Fruit fly (Drosophila melanogaster) whole organism, embryonic: ENCODE results near the gene CG14194.
A peak's percentile ranks its signal among the peaks of the same experiment; 100 is the strongest.

Experiments used
- Bgb ChIP-seq: fragments of 200-800 bp; sonication (Bioruptor generic); IDR thresholded peaks from 2 replicates; pipeline ENCODE4 v1.3.6; 2022; ENCODE audit warnings: missing biosample characterization, missing genetic modification characterization; ENCODE audit not compliant: partially characterized antibody
- CG10209 ChIP-seq: fragments of 200-800 bp; sonication (Bioruptor generic); optimal IDR thresholded peaks from 3 replicates; lab custom pipeline; 2017; ENCODE audit warnings: missing biosample characterization, mild to moderate bottlenecking, missing genetic modification characterization, missing genetic modification reagents
- CG1024 ChIP-seq: fragments of 200-800 bp; sonication (Bioruptor generic); IDR thresholded peaks from 2 replicates; pipeline ENCODE4 v1.3.6; 2022; ENCODE audit warnings: missing biosample characterization, missing genetic modification characterization
- CG11398 ChIP-seq: fragments of 200-800 bp; sonication (Bioruptor generic); optimal IDR thresholded peaks from 2 replicates; lab custom pipeline; 2016; ENCODE audit warnings: missing biosample characterization, missing genetic modification characterization
- CG12299 ChIP-seq: fragments of 200-800 bp; sonication (Bioruptor generic); optimal IDR thresholded peaks from 2 replicates; lab custom pipeline; 2018; ENCODE audit warnings: missing biosample characterization, mild to moderate bottlenecking, missing genetic modification characterization
- CG1233 ChIP-seq: fragments of 200-800 bp; sonication (Bioruptor generic); optimal IDR thresholded peaks from 4 replicates; lab custom pipeline; 2018; ENCODE audit warnings: missing biosample characterization, mild to moderate bottlenecking, missing genetic modification characterization
- CG12769 ChIP-seq: fragments of 200-800 bp; sonication (Bioruptor generic); optimal IDR thresholded peaks from 2 replicates; lab custom pipeline; 2019; ENCODE audit warnings: missing biosample characterization, mild to moderate bottlenecking, missing genetic modification characterization, moderate library complexity
- CG14050 ChIP-seq: fragments of 200-800 bp; sonication (Bioruptor generic); IDR thresholded peaks from 3 replicates; pipeline ENCODE4 v1.3.6; 2022; ENCODE audit warnings: missing biosample characterization, missing genetic modification characterization
- CG14667 ChIP-seq: fragments of 200-800 bp; sonication (Bioruptor generic); IDR thresholded peaks from 2 replicates; pipeline ENCODE4 v1.3.6; 2022; ENCODE audit warnings: missing biosample characterization, missing genetic modification characterization
- CG15269 ChIP-seq: fragments of 200-800 bp; sonication (Bioruptor generic); optimal IDR thresholded peaks from 2 replicates; lab custom pipeline; 2018; ENCODE audit warnings: missing biosample characterization, mild to moderate bottlenecking, missing genetic modification characterization, moderate library complexity
- CG15601 ChIP-seq: fragments of 200-800 bp; sonication (Bioruptor generic); optimal IDR thresholded peaks from 3 replicates; lab custom pipeline; 2019; ENCODE audit warnings: missing biosample characterization, mild to moderate bottlenecking, missing genetic modification characterization, moderate library complexity
- CG16779 ChIP-seq: fragments of 200-800 bp; sonication (Bioruptor generic); IDR thresholded peaks from 2 replicates; pipeline ENCODE4 v1.3.6; 2022; ENCODE audit warnings: missing biosample characterization, missing genetic modification characterization
- CG18262 ChIP-seq: fragments of 200-800 bp; optimal IDR thresholded peaks from 3 replicates; lab custom pipeline; 2019; ENCODE audit warnings: missing biosample characterization, mild to moderate bottlenecking, missing genetic modification characterization, moderate library complexity
- CG2120 ChIP-seq: fragments of 200-800 bp; sonication (Bioruptor generic); optimal IDR thresholded peaks from 3 replicates; lab custom pipeline; 2016; ENCODE audit warnings: missing biosample characterization, missing genetic modification characterization
- CG3065 ChIP-seq: fragments of 200-800 bp; sonication (Bioruptor generic); optimal IDR thresholded peaks from 2 replicates; lab custom pipeline; 2016; ENCODE audit warnings: missing biosample characterization, missing genetic modification characterization
- CG3163 ChIP-seq: fragments of 200-800 bp; sonication (Bioruptor generic); optimal IDR thresholded peaks from 3 replicates; lab custom pipeline; 2016; ENCODE audit warnings: missing biosample characterization, missing genetic modification characterization
- CG3847 ChIP-seq: fragments of 200-800 bp; sonication (Bioruptor generic); IDR thresholded peaks from 2 replicates; pipeline ENCODE4 v1.3.6; 2022; ENCODE audit warnings: missing biosample characterization, missing genetic modification characterization
- CG4360 ChIP-seq: fragments of 200-800 bp; sonication (Bioruptor generic); IDR thresholded peaks from 2 replicates; pipeline ENCODE4 v1.3.6; 2022; ENCODE audit warnings: missing biosample characterization, missing genetic modification characterization
- CG4730 ChIP-seq: fragments of 200-800 bp; sonication (Bioruptor generic); IDR thresholded peaks from 2 replicates; pipeline ENCODE4 v1.3.6; 2022; ENCODE audit warnings: missing biosample characterization, missing genetic modification characterization
- CG6272 ChIP-seq: fragments of 200-800 bp; sonication (Bioruptor generic); IDR thresholded peaks from 2 replicates; pipeline ENCODE4 v1.3.6; 2022; ENCODE audit warnings: missing biosample characterization, missing genetic modification characterization
- CG6689 ChIP-seq: fragments of 200-800 bp; sonication (Bioruptor generic); IDR thresholded peaks from 2 replicates; pipeline ENCODE4 v1.3.6; 2022; ENCODE audit warnings: missing biosample characterization, missing genetic modification characterization
- CG6854 ChIP-seq: fragments of 200-800 bp; sonication (Bioruptor generic); optimal IDR thresholded peaks from 3 replicates; lab custom pipeline; 2017; ENCODE audit warnings: missing biosample characterization, mild to moderate bottlenecking, missing genetic modification characterization
- CG8478 ChIP-seq: fragments of >200 bp; optimal IDR thresholded peaks from 2 replicates; lab custom pipeline; 2018
- CG9817 ChIP-seq: fragments of 200-800 bp; sonication (Bioruptor generic); optimal IDR thresholded peaks from 2 replicates; lab custom pipeline; 2018; ENCODE audit warnings: missing biosample characterization, mild to moderate bottlenecking, missing genetic modification characterization, moderate library complexity
- Dad ChIP-seq: fragments of 200-800 bp; sonication (Bioruptor generic); optimal IDR thresholded peaks from 3 replicates; lab custom pipeline; 2016; ENCODE audit warnings: missing biosample characterization, missing genetic modification characterization
- Dip2 ChIP-seq: fragments of 200-800 bp; sonication (Bioruptor generic); IDR thresholded peaks from 2 replicates; pipeline ENCODE4 v1.3.6; 2022; ENCODE audit warnings: missing biosample characterization, missing genetic modification characterization
- E2f2 ChIP-seq: fragments of 200-800 bp; sonication (Bioruptor generic); IDR thresholded peaks from 2 replicates; pipeline ENCODE4 v1.3.6; 2022; ENCODE audit warnings: missing biosample characterization, missing genetic modification characterization
- Fer1 ChIP-seq: fragments of 200-800 bp; sonication (Bioruptor generic); optimal IDR thresholded peaks from 2 replicates; lab custom pipeline; 2017; ENCODE audit warnings: missing biosample characterization, mild to moderate bottlenecking, missing genetic modification characterization
- Fer2 ChIP-seq: fragments of 200-800 bp; sonication (Bioruptor generic); optimal IDR thresholded peaks from 2 replicates; lab custom pipeline; 2018; ENCODE audit warnings: missing biosample characterization, mild to moderate bottlenecking, missing genetic modification characterization, moderate library complexity
- Gsc ChIP-seq: fragments of 200-800 bp; sonication (Bioruptor generic); IDR thresholded peaks from 2 replicates; pipeline ENCODE4 v1.3.6; 2022; ENCODE audit warnings: missing biosample characterization, missing genetic modification characterization
- Neu2 ChIP-seq: fragments of 200-800 bp; sonication (Bioruptor generic); optimal IDR thresholded peaks from 3 replicates; lab custom pipeline; 2016; ENCODE audit warnings: missing biosample characterization, missing genetic modification characterization, borderline replicate concordance
- PHDP ChIP-seq: fragments of 200-800 bp; sonication (Bioruptor generic); optimal IDR thresholded peaks from 3 replicates; lab custom pipeline; 2018; ENCODE audit warnings: missing biosample characterization, mild to moderate bottlenecking, missing genetic modification characterization, moderate library complexity
- Sox100B ChIP-seq: fragments of 200-800 bp; sonication (Bioruptor generic); optimal IDR thresholded peaks from 3 replicates; lab custom pipeline; 2018; ENCODE audit warnings: missing biosample characterization, mild to moderate bottlenecking, missing genetic modification characterization
- Sry-δ ChIP-seq: fragments of 200-800 bp; sonication (Bioruptor generic); optimal IDR thresholded peaks from 2 replicates; lab custom pipeline; 2016; ENCODE audit warnings: missing biosample characterization, missing genetic modification characterization
- Ssrp ChIP-seq: fragments of 200-800 bp; sonication (Bioruptor generic); optimal IDR thresholded peaks from 2 replicates; lab custom pipeline; 2018; ENCODE audit warnings: missing biosample characterization, mild to moderate bottlenecking, missing genetic modification characterization, moderate library complexity
- TFAM ChIP-seq: fragments of 200-800 bp; sonication (Bioruptor generic); optimal IDR thresholded peaks from 2 replicates; lab custom pipeline; 2017; ENCODE audit warnings: missing biosample characterization, missing genetic modification characterization, inconsistent platforms
- ash1 ChIP-seq: fragments of 200-800 bp; sonication (Bioruptor generic); optimal IDR thresholded peaks from 2 replicates; lab custom pipeline; 2018; ENCODE audit warnings: missing biosample characterization, mild to moderate bottlenecking, missing genetic modification characterization
- croc ChIP-seq: fragments of 200-800 bp; sonication (Bioruptor generic); conservative IDR thresholded peaks from 3 replicates; pipeline ENCODE4 v1.3.6; 2022; ENCODE audit warnings: missing biosample characterization, missing genetic modification characterization
- en ChIP-seq: fragments of 200-800 bp; sonication (Bioruptor generic); optimal IDR thresholded peaks from 2 replicates; lab custom pipeline; 2016; ENCODE audit warnings: missing biosample characterization, missing genetic modification characterization
- eyg ChIP-seq: fragments of 200-800 bp; sonication (Bioruptor generic); optimal IDR thresholded peaks from 3 replicates; lab custom pipeline; 2016; ENCODE audit warnings: missing biosample characterization, missing genetic modification characterization
- fd64A ChIP-seq: fragments of 200-800 bp; sonication (Bioruptor generic); optimal IDR thresholded peaks from 3 replicates; lab custom pipeline; 2018; ENCODE audit warnings: missing biosample characterization, mild to moderate bottlenecking, missing genetic modification characterization
- grn ChIP-seq: fragments of 200-800 bp; sonication (Bioruptor generic); optimal IDR thresholded peaks from 3 replicates; lab custom pipeline; 2017; ENCODE audit warnings: missing biosample characterization, missing genetic modification characterization
- gsb ChIP-seq: fragments of 200-800 bp; sonication (Bioruptor generic); IDR thresholded peaks from 2 replicates; pipeline ENCODE4 v1.3.6; 2022; ENCODE audit warnings: missing biosample characterization, missing genetic modification characterization
- h ChIP-seq: fragments of >200 bp; optimal IDR thresholded peaks from 2 replicates; lab custom pipeline; 2017
- jumu ChIP-seq: fragments of 200-800 bp; sonication (Bioruptor generic); optimal IDR thresholded peaks from 3 replicates; lab custom pipeline; 2016; ENCODE audit warnings: missing biosample characterization, missing genetic modification characterization
- luna ChIP-seq: fragments of 200-800 bp; sonication (Bioruptor generic); optimal IDR thresholded peaks from 2 replicates; lab custom pipeline; 2016; ENCODE audit warnings: missing biosample characterization, missing genetic modification characterization
- maf-S ChIP-seq: fragments of 200-800 bp; sonication (Bioruptor generic); optimal IDR thresholded peaks from 2 replicates; lab custom pipeline; 2016; ENCODE audit warnings: missing biosample characterization, missing genetic modification characterization
- pros ChIP-seq: fragments of 200-800 bp; sonication (Bioruptor generic); optimal IDR thresholded peaks from 3 replicates; lab custom pipeline; 2019; ENCODE audit warnings: missing biosample characterization, mild to moderate bottlenecking, missing genetic modification characterization, moderate library complexity
- psq ChIP-seq: fragments of 200-800 bp; sonication (Bioruptor generic); optimal IDR thresholded peaks from 2 replicates; lab custom pipeline; 2017; ENCODE audit warnings: missing biosample characterization, missing genetic modification characterization
- repo ChIP-seq: fragments of 200-800 bp; sonication (Bioruptor generic); optimal IDR thresholded peaks from 2 replicates; lab custom pipeline; 2016; ENCODE audit warnings: missing biosample characterization, missing genetic modification characterization
- tap ChIP-seq: fragments of 200-800 bp; optimal IDR thresholded peaks from 3 replicates; lab custom pipeline; 2019; ENCODE audit warnings: missing biosample characterization, mild to moderate bottlenecking, missing genetic modification characterization, moderate library complexity
- usp ChIP-seq: fragments of >200 bp; optimal IDR thresholded peaks from 2 replicates; lab custom pipeline; 2017; ENCODE audit warnings: missing biosample characterization, missing genetic modification characterization
- zen ChIP-seq: fragments of 200-800 bp; sonication (Bioruptor generic); optimal IDR thresholded peaks from 3 replicates; lab custom pipeline; 2018; ENCODE audit warnings: missing biosample characterization, mild to moderate bottlenecking, missing genetic modification characterization, moderate library complexity

The CG14194 gene

dm6 chrX:19187624-19188085, 5.7 kb upstream of the CG14194 start, which contains the start of gene Mec2 (continued):
- TF ChIP-seq CG15601 (tag; lab: Kevin White, UChicago) (no peak), ash1 (GFP tag; lab: Kevin White, UChicago) (no peak), Neu2 (GFP tag; lab: Kevin White, UChicago) (no peak), Sry-δ (GFP tag; lab: Kevin White, UChicago) (no peak), gsb (GFP tag; lab: Robert Waterston, UW) (no peak), CG9817 (tag; lab: Kevin White, UChicago) (peak; percentile 36), CG1024 (GFP tag; lab: Robert Waterston, UW) (0 out of 2 replicates have a peak, but pooled peaks have one; percentile 25), CG6689 (GFP tag; lab: Robert Waterston, UW) (0 out of 2 replicates have a peak, but pooled peaks have one; percentile 23), luna (GFP tag; lab: Kevin White, UChicago) (no peak), CG4730 (GFP tag; lab: Robert Waterston, UW) (peak; percentile 31; the same call in 1 of the 2 replicates), CG2120 (GFP tag; lab: Kevin White, UChicago) (peak; percentile 77), h (lab: Kevin White, UChicago) (no peak), jumu (GFP tag; lab: Kevin White, UChicago) (peak; percentile 43), CG3163 (GFP tag; lab: Kevin White, UChicago) (peak; percentile 32), PHDP (peak; percentile 50), croc (GFP tag; lab: Robert Waterston, UW) (no peak), Dip2 (no peak), tap (tag; lab: Kevin White, UChicago) (no peak), zen (tag; lab: Kevin White, UChicago) (no peak), CG4360 (GFP tag; lab: Robert Waterston, UW) (no peak), eyg (GFP tag; lab: Kevin White, UChicago) (no peak), CG10209 (no peak), CG6272 (GFP tag; lab: Robert Waterston, UW) (no peak), CG12769 (no peak), psq (GFP tag; lab: Kevin White, UChicago) (no peak), Dad (GFP tag; lab: Kevin White, UChicago) (peak; percentile 35), CG16779 (GFP tag; lab: Robert Waterston, UW) (no peak), CG14050 (GFP tag; lab: Robert Waterston, UW) (peak; percentile 53; the same call in 2 of the 3 replicates), CG1233 (no peak), CG8478 (lab: Kevin White, UChicago) (no peak), Fer1 (GFP tag; lab: Kevin White, UChicago) (no peak), Fer2 (no peak), CG15269 (no peak), CG18262 (tag; lab: Kevin White, UChicago) (peak; percentile 33), grn (GFP tag; lab: Kevin White, UChicago) (no peak), maf-S (GFP tag; lab: Kevin White, UChicago) (peak; percentile 35), Sox100B (no peak), fd64A (GFP tag; lab: Kevin White, UChicago) (no peak), en (GFP tag; lab: Kevin White, UChicago) (no peak), CG12299 (tag; lab: Kevin White, UChicago) (no peak), CG14667 (peak; percentile 54), pros (GFP tag; lab: Kevin White, UChicago) (no peak), E2f2 (peak; percentile 39; the same call in 1 of the 2 replicates), Bgb (no peak), CG11398 (GFP tag; lab: Kevin White, UChicago) (peak; percentile 42), TFAM (GFP tag; lab: Kevin White, UChicago) (no peak), Gsc (GFP tag; lab: Robert Waterston, UW) (no peak), CG3065 (GFP tag; lab: Kevin White, UChicago) (no peak), repo (GFP tag; lab: Kevin White, UChicago) (no peak), CG3847 (GFP tag; lab: Robert Waterston, UW) (peak; percentile 39; the same call in 1 of the 2 replicates), CG6854 (GFP tag; lab: Kevin White, UChicago) (no peak), usp (GFP tag; lab: Kevin White, UChicago) (no peak), Ssrp (tag; lab: Kevin White, UChicago) (peak; percentile 40)
